Worm (Caenorhabditis elegans): Measurements from ENCODE around the gene F52F10.2.

F52F10.2 gene

DNA sequence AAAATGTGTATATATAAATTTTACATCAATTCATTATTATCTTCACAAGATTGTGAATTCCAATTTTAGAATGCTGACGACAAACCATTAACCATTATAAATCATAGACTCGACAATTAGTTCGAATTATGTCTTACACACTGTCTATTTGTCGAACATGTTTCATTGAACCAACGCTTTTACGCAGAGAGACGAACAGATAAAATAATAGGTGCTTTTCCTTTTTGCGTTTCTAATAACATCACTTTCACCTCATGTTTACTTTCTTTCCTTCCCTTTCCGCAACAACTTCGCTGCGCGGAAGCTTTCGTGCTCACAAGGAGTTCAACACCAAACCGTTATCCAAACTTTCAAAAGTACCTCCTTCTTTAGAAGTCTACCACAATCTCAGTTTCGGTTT, at the start of gene F52F10.2:
Gene F52F10.2 (plus strand): TSS at position 301 of the 400 bp plus-strand sequence.
- TF ChIP-seq F37D6.2 (tag; optimal IDR thresholded peaks at IDR 0.05) (no peak), F44E2.7 (GFP tag; IDR thresholded peaks at IDR 0.05) (no peak), hif-1 (tag; optimal IDR thresholded peaks at IDR 0.05) (no peak), zag-1 (tag; optimal IDR thresholded peaks at IDR 0.05) (no peak), spr-1 (tag; optimal IDR thresholded peaks at IDR 0.05) (no peak), vab-7 (GFP tag; IDR thresholded peaks at IDR 0.05) (no peak), unc-62 (GFP tag; optimal IDR thresholded peaks at IDR 0.05 in 1 of 2) (no peak), unc-62 (tag; optimal IDR thresholded peaks at IDR 0.05) (no peak), hlh-11 (tag; optimal IDR thresholded peaks at IDR 0.05) (no peak), unc-39 (tag; optimal IDR thresholded peaks at IDR 0.05) (no peak), Y48G9A.11 (GFP tag; IDR thresholded peaks at IDR 0.05) (no peak), ZK546.5 (tag; optimal IDR thresholded peaks at IDR 0.05) (no peak), cey-2 (tag; optimal IDR thresholded peaks at IDR 0.05; ENCODE audit: borderline replicate concordance, insufficient read depth) (no peak), ceh-44 (GFP tag; IDR thresholded peaks at IDR 0.05) (no peak), nhr-111 (GFP tag; optimal IDR thresholded peaks at IDR 0.05) (no peak), nhr-102 (tag; optimal IDR thresholded peaks at IDR 0.05) (no peak), ceh-32 (tag; optimal IDR thresholded peaks at IDR 0.05; ENCODE audit: poor library complexity) (no peak), pha-4 (GFP tag; IDR thresholded peaks at IDR 0.05) (no peak), pha-4 (tag; optimal IDR thresholded peaks at IDR 0.05) (no peak), daf-19 (GFP tag; conservative IDR thresholded peaks at IDR 0.05) (no peak), spr-3 (GFP tag; optimal IDR thresholded peaks at IDR 0.05) (no peak)

DNA sequence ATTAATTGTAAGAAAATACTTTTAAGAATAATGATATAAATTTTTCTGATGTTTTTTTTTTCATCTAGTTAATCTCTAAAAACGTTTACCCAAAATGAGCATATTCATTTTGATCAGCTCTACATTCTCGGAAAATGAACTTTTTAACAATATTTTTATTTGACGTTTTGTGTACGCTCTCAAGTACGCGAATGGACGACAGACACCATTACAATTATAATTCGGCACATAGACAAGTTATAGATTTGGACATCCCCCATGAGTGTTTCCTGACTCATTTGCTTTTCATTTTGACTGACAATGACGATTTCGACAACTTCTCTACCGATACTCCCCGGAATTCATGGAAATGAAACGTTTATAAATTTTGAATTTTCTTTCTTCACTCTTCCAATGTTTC, 48.8 kb upstream of the F52F10.2 start, which contains the start of gene sru-27:
Gene sru-27 (plus strand): TSS at position 301 of the 400 bp plus-strand sequence.
- TF ChIP-seq php-3 (GFP tag; IDR thresholded peaks at IDR 0.05) (no peak), unc-62 (GFP tag; optimal IDR thresholded peaks at IDR 0.05 in 1 of 2) (peak in 1 of 2 experiments; percentile 23), unc-62 (tag; optimal IDR thresholded peaks at IDR 0.05) (no peak)

DNA sequence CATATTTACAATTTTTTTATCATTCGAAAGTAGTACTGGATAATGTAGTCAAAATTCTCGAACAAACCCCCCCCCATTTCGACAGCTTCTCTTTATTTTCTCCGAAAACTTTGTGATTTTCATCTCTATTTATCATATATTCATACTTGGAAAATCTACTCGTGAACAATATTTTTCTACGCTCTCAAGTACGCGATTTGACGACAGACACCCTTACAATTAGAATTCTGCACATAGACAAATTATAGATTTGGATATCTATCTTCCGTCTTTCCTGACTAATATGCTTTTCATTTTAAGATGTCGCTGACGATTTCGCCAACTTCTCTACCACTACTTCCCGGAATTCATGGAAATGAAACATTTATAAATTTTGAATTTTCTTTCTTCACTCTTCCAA, 41.9 kb upstream of the F52F10.2 start, which contains the start of gene sru-28:
Gene sru-28 (plus strand): TSS at position 301 of the 400 bp plus-strand sequence.
- TF ChIP-seq ZK546.5 (tag; optimal IDR thresholded peaks at IDR 0.05) = no peak
- no peak for TF ChIP-seq ceh-28 (tag; optimal IDR thresholded peaks at IDR 0.05)
- TF ChIP-seq unc-39 (tag; optimal IDR thresholded peaks at IDR 0.05) = no peak
- no peak for TF ChIP-seq ztf-11 (tag; optimal IDR thresholded peaks at IDR 0.05)
- TF ChIP-seq set-16 (GFP tag; IDR thresholded peaks at IDR 0.05) = no peak
- TF ChIP-seq zfp-3 (GFP tag; conservative IDR thresholded peaks at IDR 0.05) = no peak

DNA sequence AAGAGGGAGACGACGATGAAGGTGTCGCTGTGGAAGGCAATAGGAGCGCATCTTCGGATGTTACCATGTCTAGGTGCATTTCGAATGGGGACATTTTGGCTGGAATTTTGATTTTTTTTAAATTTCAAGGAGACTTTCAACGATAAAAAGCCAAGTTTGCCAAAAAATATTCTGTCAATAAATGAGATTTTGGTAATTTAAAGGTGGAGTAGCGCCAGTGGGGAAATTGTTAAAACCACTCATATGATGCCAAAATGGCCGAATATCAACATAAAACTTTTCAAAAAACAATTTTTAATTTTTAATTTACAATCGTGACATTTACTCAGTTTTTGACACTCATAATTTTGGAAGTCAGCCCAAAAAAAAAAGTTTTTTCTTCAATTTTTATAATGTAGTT, 36.4 kb upstream of the F52F10.2 start, which contains the start of gene nhr-260:
Gene nhr-260 (minus strand): TSS at position 101 of the 400 bp plus-strand sequence.
- TF ChIP-seq skn-1 (tag; optimal IDR thresholded peaks at IDR 0.05) (no peak), zag-1 (tag; optimal IDR thresholded peaks at IDR 0.05) (no peak), spr-1 (tag; optimal IDR thresholded peaks at IDR 0.05) (no peak), lin-13 (GFP tag; optimal IDR thresholded peaks at IDR 0.05) (no peak), zfp-2 (tag; optimal IDR thresholded peaks at IDR 0.05) (no peak), jun-1 (tag; optimal IDR thresholded peaks at IDR 0.05) (no peak), madf-9 (GFP tag; conservative IDR thresholded peaks at IDR 0.05) (no peak), nhr-28 (tag; optimal IDR thresholded peaks at IDR 0.05) (no peak), lin-1 (GFP tag; IDR thresholded peaks at IDR 0.05) (no peak), nhr-41 (GFP tag; IDR thresholded peaks at IDR 0.05) (no peak), lsy-2 (tag; optimal IDR thresholded peaks at IDR 0.05) (no peak), saeg-2 (GFP tag; IDR thresholded peaks at IDR 0.05) (no peak), sdz-12 (GFP tag; optimal IDR thresholded peaks at IDR 0.05) (no peak), T26A8.4 (GFP tag; IDR thresholded peaks at IDR 0.05) (no peak)
